Fruit fly (Drosophila melanogaster): ENCODE results near the gene CG32547.

The CG32547 gene

dm6 chrX:18405567-18406059, 73.7 kb downstream of the CG32547 start (continued):
- TF ChIP-seq dmrt11E (tag; optimal IDR thresholded peaks at IDR 0.05) (peak; percentile 43), tup (GFP tag; optimal IDR thresholded peaks at IDR 0.05) (peak; percentile 18), Trl (optimal IDR thresholded peaks at IDR 0.05) (no peak), Trl (GFP tag; optimal IDR thresholded peaks at IDR 0.05) (peak; percentile 20), CG14441 (GFP tag; IDR thresholded peaks at IDR 0.05) (peak; percentile 15; the same call in 1 of the 2 replicates), CG10431 (GFP tag; optimal IDR thresholded peaks at IDR 0.05) (peak; percentile 61), unpg (GFP tag; optimal IDR thresholded peaks at IDR 0.05) (peak; percentile 81), Atf6 (GFP tag; IDR thresholded peaks at IDR 0.05) (peak; percentile 64), Spps (tag; optimal IDR thresholded peaks at IDR 0.05) (peak; percentile 16), CG32767 (GFP tag; IDR thresholded peaks at IDR 0.05) (peak; percentile 42; the same call in 1 of the 2 replicates), CkIIα-i1 (GFP tag; IDR thresholded peaks at IDR 0.05) (no peak), en (GFP tag; optimal IDR thresholded peaks at IDR 0.05) (peak; percentile 22), Sry-δ (GFP tag; optimal IDR thresholded peaks at IDR 0.05) (no peak), shn (GFP tag; optimal IDR thresholded peaks at IDR 0.05) (peak; percentile 2), nau (GFP tag; optimal IDR thresholded peaks at IDR 0.05) (no peak), dysf (GFP tag; IDR thresholded peaks at IDR 0.05) (peak; percentile 64; the same call in 2 of the 3 replicates), zfh2 (GFP tag; optimal IDR thresholded peaks at IDR 0.05) (peak; percentile 49), CG7928 (GFP tag; optimal IDR thresholded peaks at IDR 0.05) (no peak), CrebB (tag; optimal IDR thresholded peaks at IDR 0.05) (no peak), HmgD (GFP tag; optimal IDR thresholded peaks at IDR 0.05) (no peak), Blimp-1 (GFP tag; optimal IDR thresholded peaks at IDR 0.05) (peak; percentile 60), dati (GFP tag; IDR thresholded peaks at IDR 0.05) (no peak), Xrp1 (GFP tag; IDR thresholded peaks at IDR 0.05) (peak; percentile 53; the same call in 1 of the 2 replicates), Dip3 (GFP tag; optimal IDR thresholded peaks at IDR 0.05) (peak; percentile 15), CG2712 (tag; optimal IDR thresholded peaks at IDR 0.05) (peak; percentile 78), twi (tag; optimal IDR thresholded peaks at IDR 0.05) (peak; percentile 18), sima (GFP tag; optimal IDR thresholded peaks at IDR 0.05) (no peak), Gsc (GFP tag; IDR thresholded peaks at IDR 0.05) (no peak; the same call in 1 of the 2 replicates), CG3726 (GFP tag; IDR thresholded peaks at IDR 0.05) (0 out of 3 replicates have a peak, but pooled peaks have one; percentile 4), CG14965 (GFP tag; optimal IDR thresholded peaks at IDR 0.05; ENCODE audit: borderline replicate concordance) (no peak), CG2889 (GFP tag; IDR thresholded peaks at IDR 0.05) (0 out of 3 replicates have a peak, but pooled peaks have one; percentile 25), Sin3A (optimal IDR thresholded peaks at IDR 0.05) (no peak), Usf (GFP tag; optimal IDR thresholded peaks at IDR 0.05) (peak; percentile 55), Opbp (GFP tag; IDR thresholded peaks at IDR 0.05; ENCODE audit: partially characterized antibody) (no peak), danr (GFP tag; IDR thresholded peaks at IDR 0.05) (peak; percentile 56; the same call in 1 of the 2 replicates), CG12219 (GFP tag; optimal IDR thresholded peaks at IDR 0.05) (peak; percentile 40), CG2202 (tag; optimal IDR thresholded peaks at IDR 0.05) (no peak), CG3407 (GFP tag; optimal IDR thresholded peaks at IDR 0.05) (peak; percentile 58), gcm2 (GFP tag; optimal IDR thresholded peaks at IDR 0.05) (peak; percentile 25), CG9609 (GFP tag; optimal IDR thresholded peaks at IDR 0.05) (no peak), CG6254 (GFP tag; optimal IDR thresholded peaks at IDR 0.05) (peak; percentile 49), HLH54F (GFP tag; optimal IDR thresholded peaks at IDR 0.05) (peak; percentile 19), CG1603 (tag; optimal IDR thresholded peaks at IDR 0.05) (peak; percentile 56), CG12071 (GFP tag; optimal IDR thresholded peaks at IDR 0.05) (peak; percentile 14), BtbVII (GFP tag; optimal IDR thresholded peaks at IDR 0.05) (peak; percentile 35), dm (GFP tag; optimal IDR thresholded peaks at IDR 0.05) (no peak), CG12769 (tag; optimal IDR thresholded peaks at IDR 0.05) (peak; percentile 44), Jarid2 (GFP tag; optimal IDR thresholded peaks at IDR 0.05) (peak; percentile 40), CG11560 (tag; IDR thresholded peaks at IDR 0.05) (peak; percentile 53; the same call in 1 of the 3 replicates), mirr (GFP tag; optimal IDR thresholded peaks at IDR 0.05) (no peak), CG1792 (GFP tag; optimal IDR thresholded peaks at IDR 0.05) (no peak)

Data from whole organism, embryonic.